Worm (Caenorhabditis elegans): ENCODE results near the gene C06A1.6.

The C06A1.6 gene

ce11 chrII:10533985-10534384, 30.5 kb downstream of the C06A1.6 start:
- TF ChIP-seq lin-26 (GFP tag; IDR thresholded peaks at IDR 0.05) (0 out of 2 replicates have a peak, but pooled peaks have one; percentile 10), F55B11.4 (tag; optimal IDR thresholded peaks at IDR 0.05; ENCODE audit: borderline replicate concordance, insufficient read depth) (no peak)

DNA sequence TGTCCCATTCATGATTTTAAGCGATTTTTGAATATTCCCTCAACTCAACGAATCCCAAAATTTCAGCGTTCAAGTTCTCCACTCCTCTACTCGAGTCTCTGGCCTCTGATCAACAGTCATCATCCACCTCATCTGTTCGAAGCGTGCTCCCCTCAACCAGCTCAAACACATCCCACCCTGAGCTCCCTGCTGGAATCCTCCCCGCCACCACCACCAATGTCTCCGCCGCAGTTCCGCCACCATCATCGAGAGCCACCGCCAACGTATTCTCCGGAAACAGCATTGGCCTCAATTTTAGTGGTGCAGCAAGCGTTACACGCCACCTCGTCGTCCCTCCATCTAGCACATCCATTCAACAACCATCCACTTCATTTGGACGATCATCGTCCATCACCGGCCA, 32.9 kb downstream of the C06A1.6 start:
- TF ChIP-seq egrh-3 (GFP tag; IDR thresholded peaks at IDR 0.05) = peak; percentile 52; the same call in 1 of the 2 replicates
- peak; percentile 71 for TF ChIP-seq zfh-2 (GFP tag; conservative IDR thresholded peaks at IDR 0.05)
- peak; percentile 11 for TF ChIP-seq chd-7 (tag; optimal IDR thresholded peaks at IDR 0.05)
- TF ChIP-seq snpc-4 (GFP tag; optimal IDR thresholded peaks at IDR 0.05) = no peak
- no peak for TF ChIP-seq snpc-4 (tag; optimal IDR thresholded peaks at IDR 0.05)
- no peak for TF ChIP-seq ztf-3 (GFP tag; optimal IDR thresholded peaks at IDR 0.05)

ce11 chrII:10530907-10531306, 33.6 kb downstream of the C06A1.6 start:
- TF ChIP-seq ceh-79 (tag; optimal IDR thresholded peaks at IDR 0.05) (no peak), cebp-2 (GFP tag; IDR thresholded peaks at IDR 0.05) (0 out of 2 replicates have a peak, but pooled peaks have one; percentile 51), zfh-2 (GFP tag; conservative IDR thresholded peaks at IDR 0.05) (peak; percentile 58; the same call in 1 of the 2 replicates)

DNA sequence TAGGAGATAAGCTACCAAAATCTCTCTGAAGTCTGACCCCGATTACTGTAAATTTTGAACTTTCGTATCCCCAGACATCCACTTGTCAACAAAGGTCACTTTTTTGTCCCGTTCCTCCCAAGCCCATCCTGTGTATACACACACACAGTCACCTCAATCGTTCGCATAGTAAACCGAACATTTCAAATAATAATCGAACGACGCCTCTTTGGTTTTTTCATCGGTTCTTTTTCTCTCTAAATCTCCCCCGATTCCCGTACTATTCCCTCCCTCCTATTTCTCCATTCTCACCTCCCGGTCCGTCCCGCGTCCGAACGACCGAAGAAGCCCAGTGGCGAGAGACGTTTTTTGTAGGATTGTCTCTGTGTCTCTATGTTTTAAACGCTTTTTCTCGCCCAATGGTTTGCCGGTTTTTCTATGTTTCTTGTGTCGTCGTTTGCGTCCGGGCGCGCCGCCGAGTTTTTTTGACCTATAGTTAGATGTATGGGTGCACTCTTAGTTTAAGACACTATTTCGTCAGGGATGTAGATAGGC, 35.2 kb downstream of the C06A1.6 start:
- TF ChIP-seq cebp-1 (GFP tag; IDR thresholded peaks at IDR 0.05) (no peak), cebp-1 (tag; optimal IDR thresholded peaks at IDR 0.05) (peak; percentile 2), chd-7 (tag; optimal IDR thresholded peaks at IDR 0.05) (no peak), fkh-3 (tag; optimal IDR thresholded peaks at IDR 0.05) (no peak), lin-26 (GFP tag; IDR thresholded peaks at IDR 0.05) (0 out of 2 replicates have a peak, but pooled peaks have one; percentile 33), him-1 (tag; optimal IDR thresholded peaks at IDR 0.05) (no peak), nhr-27 (tag; optimal IDR thresholded peaks at IDR 0.05) (no peak), K11D2.4 (GFP tag; IDR thresholded peaks at IDR 0.05) (no peak), ekl-4 (GFP tag; IDR thresholded peaks at IDR 0.05) (no peak), dox-1 (GFP tag; IDR thresholded peaks at IDR 0.05) (0 out of 2 replicates have a peak, but pooled peaks have one; percentile 42), ceh-40 (GFP tag; IDR thresholded peaks at IDR 0.05) (no peak), pha-4 (tag; optimal IDR thresholded peaks at IDR 0.05) (no peak), aptf-3 (GFP tag; IDR thresholded peaks at IDR 0.05) (no peak), atf-7 (tag; optimal IDR thresholded peaks at IDR 0.05) (no peak), ZK185.1 (tag; optimal IDR thresholded peaks at IDR 0.05; ENCODE audit: poor library complexity, severe bottlenecking) (no peak), let-607 (tag; optimal IDR thresholded peaks at IDR 0.05) (no peak), hmg-1.2 (GFP tag; IDR thresholded peaks at IDR 0.05) (peak; percentile 43; the same call in 1 of the 2 replicates), bed-2 (GFP tag; IDR thresholded peaks at IDR 0.05) (no peak), aptf-2 (GFP tag; conservative IDR thresholded peaks at IDR 0.05) (no peak), efl-1 (GFP tag; optimal IDR thresholded peaks at IDR 0.05) (peak; percentile 26), mel-28 (tag; optimal IDR thresholded peaks at IDR 0.05; ENCODE audit: borderline replicate concordance) (no peak), F52B5.7 (tag; optimal IDR thresholded peaks at IDR 0.05) (no peak), C17E4.6 (GFP tag; IDR thresholded peaks at IDR 0.05) (no peak), mes-4 (tag; optimal IDR thresholded peaks at IDR 0.05) (no peak), B0261.1 (tag; optimal IDR thresholded peaks at IDR 0.05) (no peak), K12H6.12 (tag; optimal IDR thresholded peaks at IDR 0.05) (no peak), F33H1.4 (GFP tag; IDR thresholded peaks at IDR 0.05) (no peak), attf-5 (GFP tag; optimal IDR thresholded peaks at IDR 0.05) (peak; percentile 2), zfh-2 (GFP tag; conservative IDR thresholded peaks at IDR 0.05) (peak; percentile 89), attf-3 (GFP tag; conservative IDR thresholded peaks at IDR 0.05) (no peak), B0336.3 (GFP tag; IDR thresholded peaks at IDR 0.05) (no peak), madf-3 (GFP tag; IDR thresholded peaks at IDR 0.05) (no peak), B0035.1 (tag; optimal IDR thresholded peaks at IDR 0.05) (no peak), xnd-1 (tag; optimal IDR thresholded peaks at IDR 0.05) (no peak), nhr-80 (tag; optimal IDR thresholded peaks at IDR 0.05) (peak; percentile 23)

Measured in whole organism, young adult.